Fruit fly (Drosophila melanogaster): ENCODE results near the gene dia.

Gene dia

dm6 chr2L:20807617-20808509 is 49.9 kb downstream of the dia start:
- TF ChIP-seq CG7045 (GFP tag; optimal IDR thresholded peaks at IDR 0.05) (peak; percentile 33), Hr96 (GFP tag; optimal IDR thresholded peaks at IDR 0.05) (no peak), cnc (optimal IDR thresholded peaks at IDR 0.05) (no peak), Clk (GFP tag; optimal IDR thresholded peaks at IDR 0.05) (no peak), CG14711 (tag; optimal IDR thresholded peaks at IDR 0.05) (no peak), CG5204 (GFP tag; optimal IDR thresholded peaks at IDR 0.05) (no peak), Crg-1 (GFP tag; optimal IDR thresholded peaks at IDR 0.05) (no peak), pad (GFP tag; optimal IDR thresholded peaks at IDR 0.05) (peak; percentile 24), CG33017 (tag; optimal IDR thresholded peaks at IDR 0.05) (peak; percentile 58), cic (GFP tag; optimal IDR thresholded peaks at IDR 0.05) (no peak), CG12768 (GFP tag; optimal IDR thresholded peaks at IDR 0.05) (no peak), tj (GFP tag; optimal IDR thresholded peaks at IDR 0.05) (no peak), CG11617 (GFP tag; optimal IDR thresholded peaks at IDR 0.05) (no peak), kay (GFP tag; ENCODE audit: borderline replicate concordance) (no peak), Mnt (GFP tag; optimal IDR thresholded peaks at IDR 0.05) (no peak), toe (GFP tag; optimal IDR thresholded peaks at IDR 0.05) (no peak), CG1620 (GFP tag; optimal IDR thresholded peaks at IDR 0.05) (no peak), bab1 (GFP tag; optimal IDR thresholded peaks at IDR 0.05) (no peak), ovo (GFP tag; optimal IDR thresholded peaks at IDR 0.05) (no peak), CG7101 (tag; optimal IDR thresholded peaks at IDR 0.05) (peak; percentile 13)

- TF ChIP-seq pad (GFP tag; optimal IDR thresholded peaks at IDR 0.05) (peak; percentile 81), Clk (GFP tag; optimal IDR thresholded peaks at IDR 0.05) (peak; percentile 5), CG1620 (GFP tag; optimal IDR thresholded peaks at IDR 0.05) (no peak)
These were observed 50.7 kb downstream of the dia start for dm6 chr2L:20808510-20809195.

dm6 chr2L:20809229-20809628 is 51.3 kb downstream of the dia start:
- TF ChIP-seq CG7101 (tag; optimal IDR thresholded peaks at IDR 0.05): peak; percentile 22
- TF ChIP-seq toe (GFP tag; optimal IDR thresholded peaks at IDR 0.05): no peak
- TF ChIP-seq Crg-1 (GFP tag; optimal IDR thresholded peaks at IDR 0.05): no peak
- no peak for TF ChIP-seq cic (GFP tag; optimal IDR thresholded peaks at IDR 0.05)
- peak; percentile 55 for TF ChIP-seq CG14711 (tag; optimal IDR thresholded peaks at IDR 0.05)
- peak; percentile 33 for TF ChIP-seq CG33017 (tag; optimal IDR thresholded peaks at IDR 0.05)
- no peak for TF ChIP-seq bab1 (GFP tag; optimal IDR thresholded peaks at IDR 0.05)
- no peak for TF ChIP-seq Clk (GFP tag; optimal IDR thresholded peaks at IDR 0.05)
- peak; percentile 80 for TF ChIP-seq CG12768 (GFP tag; optimal IDR thresholded peaks at IDR 0.05)
- TF ChIP-seq pad (GFP tag; optimal IDR thresholded peaks at IDR 0.05): no peak
- no peak for TF ChIP-seq CG1620 (GFP tag; optimal IDR thresholded peaks at IDR 0.05)

dm6 chr2L:20811039-20811652 is 53.2 kb downstream of the dia start:
- TF ChIP-seq CG5204 (GFP tag; optimal IDR thresholded peaks at IDR 0.05) (no peak), cic (GFP tag; optimal IDR thresholded peaks at IDR 0.05) (no peak), pad (GFP tag; optimal IDR thresholded peaks at IDR 0.05) (no peak), cnc (optimal IDR thresholded peaks at IDR 0.05) (no peak), Crg-1 (GFP tag; optimal IDR thresholded peaks at IDR 0.05) (no peak), CG11617 (GFP tag; optimal IDR thresholded peaks at IDR 0.05) (no peak), tj (GFP tag; optimal IDR thresholded peaks at IDR 0.05) (no peak), toe (GFP tag; optimal IDR thresholded peaks at IDR 0.05) (no peak), CG33017 (tag; optimal IDR thresholded peaks at IDR 0.05) (peak; percentile 6), CG1620 (GFP tag; optimal IDR thresholded peaks at IDR 0.05) (no peak), Mnt (GFP tag; optimal IDR thresholded peaks at IDR 0.05) (peak; percentile 13), CG7045 (GFP tag; optimal IDR thresholded peaks at IDR 0.05) (no peak), CG14711 (tag; optimal IDR thresholded peaks at IDR 0.05) (no peak), ovo (GFP tag; optimal IDR thresholded peaks at IDR 0.05) (no peak), kay (GFP tag; ENCODE audit: borderline replicate concordance) (no peak)

dm6 chr2L:20812283-20813189 is 54.6 kb downstream of the dia start:
- TF ChIP-seq tj (GFP tag; optimal IDR thresholded peaks at IDR 0.05): peak; percentile 37
- TF ChIP-seq toe (GFP tag; optimal IDR thresholded peaks at IDR 0.05): no peak
- no peak for TF ChIP-seq cic (GFP tag; optimal IDR thresholded peaks at IDR 0.05)
- TF ChIP-seq kay (GFP tag; ENCODE audit: borderline replicate concordance): peak; percentile 27
